Worm (Caenorhabditis elegans): Measurements from ENCODE around the gene F55A11.11.

DNA sequence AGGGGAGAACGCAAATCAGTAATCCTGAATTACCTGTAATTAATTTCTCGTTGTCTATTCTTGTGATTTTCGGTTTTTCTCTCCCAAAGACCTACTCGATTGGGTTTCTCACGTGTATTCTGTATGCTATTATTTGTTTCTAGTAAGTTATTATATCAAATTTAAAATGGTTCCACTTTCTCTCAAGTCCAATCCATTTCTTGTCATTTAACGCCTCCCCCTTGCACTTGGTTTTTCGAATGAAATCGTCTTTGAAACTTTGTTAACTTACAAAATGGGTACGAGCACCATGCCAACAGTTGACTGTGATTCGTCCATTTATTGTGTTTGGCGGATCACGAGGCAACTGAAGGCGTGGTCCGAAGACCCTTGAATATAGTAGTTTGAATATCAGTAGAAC, 13.3 kb upstream of the F55A11.11 start:
- TF ChIP-seq fos-1 (tag; optimal IDR thresholded peaks at IDR 0.05), result no peak
- no peak for TF ChIP-seq dmd-9 (GFP tag; IDR thresholded peaks at IDR 0.05)
- no peak for TF ChIP-seq jun-1 (tag; optimal IDR thresholded peaks at IDR 0.05)
- TF ChIP-seq mxl-2 (GFP tag; conservative IDR thresholded peaks at IDR 0.05), result no peak
- TF ChIP-seq nhr-48 (tag; optimal IDR thresholded peaks at IDR 0.05), result no peak
- TF ChIP-seq vab-7 (GFP tag; IDR thresholded peaks at IDR 0.05), result no peak
- TF ChIP-seq lin-39 (tag; optimal IDR thresholded peaks at IDR 0.05), result no peak
- no peak for TF ChIP-seq nhr-76 (tag; optimal IDR thresholded peaks at IDR 0.05)
- TF ChIP-seq arid-1 (GFP tag; conservative IDR thresholded peaks at IDR 0.05), result no peak
- TF ChIP-seq pqm-1 (tag; optimal IDR thresholded peaks at IDR 0.05), result no peak
- no peak for TF ChIP-seq aly-2 (tag; optimal IDR thresholded peaks at IDR 0.05)
- no peak for TF ChIP-seq ceh-44 (GFP tag; IDR thresholded peaks at IDR 0.05)
- no peak for TF ChIP-seq lir-3 (tag; optimal IDR thresholded peaks at IDR 0.05)
